Worm (Caenorhabditis elegans): ENCODE data around the gene bath-7.

DNA sequence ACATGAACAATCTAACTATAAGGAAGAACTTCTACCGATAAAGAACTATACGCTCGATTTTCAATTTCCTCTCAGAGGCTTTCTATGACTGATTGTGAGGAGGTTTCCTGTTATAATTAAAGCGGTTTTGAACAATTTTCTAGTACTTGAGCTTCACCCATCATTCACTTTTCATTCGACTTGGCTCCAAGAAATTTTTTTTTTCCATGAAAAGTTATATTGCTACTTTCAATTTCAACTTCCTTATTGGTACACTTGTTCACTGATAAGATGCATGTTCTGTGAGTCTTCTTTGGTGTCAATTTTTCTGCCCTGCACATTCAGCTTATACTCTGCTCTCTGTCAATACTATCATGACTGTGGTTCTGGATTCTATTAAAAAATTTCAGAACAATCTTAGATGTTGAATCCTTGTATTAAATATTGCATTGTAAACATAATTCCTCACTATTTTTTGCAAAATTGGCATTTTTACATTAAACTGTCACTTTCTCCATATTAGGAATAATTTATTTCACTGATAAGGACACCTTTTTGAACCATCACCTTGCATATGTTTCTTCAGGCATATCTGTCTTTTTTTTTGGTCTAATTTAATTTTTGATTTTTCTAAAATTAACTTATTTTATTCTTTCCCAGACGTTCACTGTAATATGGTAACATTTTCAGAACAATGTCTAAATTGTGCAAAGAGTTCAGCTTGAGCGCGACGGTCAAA, 49.9 kb downstream of the bath-7 start, which contains the start of gene math-10:
- TF ChIP-seq zag-1 (tag; optimal IDR thresholded peaks at IDR 0.05) (no peak), snpc-4 (tag; optimal IDR thresholded peaks at IDR 0.05) (no peak), ama-1 (optimal IDR thresholded peaks at IDR 0.05) (no peak), lsy-2 (tag; optimal IDR thresholded peaks at IDR 0.05) (no peak), mdl-1 (tag; optimal IDR thresholded peaks at IDR 0.05) (no peak), ZK546.5 (tag; optimal IDR thresholded peaks at IDR 0.05) (no peak), nhr-12 (tag; optimal IDR thresholded peaks at IDR 0.05) (no peak), blmp-1 (tag; optimal IDR thresholded peaks at IDR 0.05; ENCODE audit: insufficient read depth) (no peak), sem-4 (tag; optimal IDR thresholded peaks at IDR 0.05) (no peak), elt-3 (tag; optimal IDR thresholded peaks at IDR 0.05) (no peak)
